Fruit fly (Drosophila melanogaster): Measurements from ENCODE around the gene Synd.
A peak's percentile ranks its signal among the peaks of the same experiment; 100 is the strongest.

Synd gene

dm6 chr3R:20830153-20830695, 2.4 kb upstream of the Synd start, which contains the start of gene Adss (continued):
- peak; percentile 46 for TF ChIP-seq CG6854 (GFP tag; optimal IDR thresholded peaks at IDR 0.05)
- no peak for TF ChIP-seq dsx (GFP tag; optimal IDR thresholded peaks at IDR 0.05; ENCODE audit: poor library complexity, severe bottlenecking)
- no peak for TF ChIP-seq topi (GFP tag; optimal IDR thresholded peaks at IDR 0.05)
- peak; percentile 92 for TF ChIP-seq fkh (GFP tag; optimal IDR thresholded peaks at IDR 0.05)
- TF ChIP-seq Ets21C (GFP tag; optimal IDR thresholded peaks at IDR 0.05) = no peak
- peak; percentile 24; the same call in 1 of the 3 replicates for TF ChIP-seq CG6163 (GFP tag; IDR thresholded peaks at IDR 0.05)
- no peak for TF ChIP-seq pdm3 (GFP tag; optimal IDR thresholded peaks at IDR 0.05)
- peak; percentile 34 for TF ChIP-seq Sox14 (GFP tag; optimal IDR thresholded peaks at IDR 0.05)
- TF ChIP-seq dac (GFP tag; optimal IDR thresholded peaks at IDR 0.05) = no peak
- no peak for TF ChIP-seq CG31627 (GFP tag; optimal IDR thresholded peaks at IDR 0.05)
- no peak for TF ChIP-seq Smox (GFP tag; optimal IDR thresholded peaks at IDR 0.05)
- no peak for TF ChIP-seq CG8632 (GFP tag; optimal IDR thresholded peaks at IDR 0.05)
- TF ChIP-seq CG10631 (GFP tag; optimal IDR thresholded peaks at IDR 0.05) = no peak
- peak; percentile 45; the same call in 1 of the 3 replicates for TF ChIP-seq eg (GFP tag; IDR thresholded peaks at IDR 0.05)
- TF ChIP-seq Gug (GFP tag; IDR thresholded peaks at IDR 0.05) = no peak
- TF ChIP-seq CG3032 (tag; optimal IDR thresholded peaks at IDR 0.05) = no peak
- no peak for TF ChIP-seq Eip93F (GFP tag; optimal IDR thresholded peaks at IDR 0.05)

dm6 chr3R:20830963-20831362, 1.6 kb upstream of the Synd start, which contains the start of gene CG31223:
Gene CG31223 (plus strand): TSS chr3R:20831127.
- no peak for TF ChIP-seq vri (GFP tag; optimal IDR thresholded peaks at IDR 0.05)
- no peak for TF ChIP-seq CG11294 (GFP tag; IDR thresholded peaks at IDR 0.05)
- TF ChIP-seq achi (GFP tag; optimal IDR thresholded peaks at IDR 0.05) = no peak
- TF ChIP-seq CG1621 (tag; optimal IDR thresholded peaks at IDR 0.05) = no peak
- no peak for TF ChIP-seq Eip78C (GFP tag)
- TF ChIP-seq CG11902 (GFP tag; optimal IDR thresholded peaks at IDR 0.05) = no peak
- no peak for TF ChIP-seq Blimp-1 (GFP tag; optimal IDR thresholded peaks at IDR 0.05)
- TF ChIP-seq acj6 (GFP tag; optimal IDR thresholded peaks at IDR 0.05) = no peak
- TF ChIP-seq fd85E (GFP tag; optimal IDR thresholded peaks at IDR 0.05) = no peak
- no peak for TF ChIP-seq Sox14 (GFP tag; optimal IDR thresholded peaks at IDR 0.05)
- TF ChIP-seq CG4318 (GFP tag; optimal IDR thresholded peaks at IDR 0.05) = no peak
- no peak for TF ChIP-seq CG6808 (GFP tag; optimal IDR thresholded peaks at IDR 0.05)
- TF ChIP-seq fkh (GFP tag; optimal IDR thresholded peaks at IDR 0.05) = no peak
- TF ChIP-seq CG16779 (tag; optimal IDR thresholded peaks at IDR 0.05) = no peak

dm6 chr3R:20833664-20834063, 1.1 kb downstream of the Synd start:
- TF ChIP-seq cyc (GFP tag; optimal IDR thresholded peaks at IDR 0.05) (peak; percentile 28), Hr39 (GFP tag; optimal IDR thresholded peaks at IDR 0.05) (peak; percentile 28), CG10631 (GFP tag; optimal IDR thresholded peaks at IDR 0.05) (peak; percentile 18), lz (GFP tag; optimal IDR thresholded peaks at IDR 0.05) (peak; percentile 15), Eip75B (GFP tag; optimal IDR thresholded peaks at IDR 0.05) (peak; percentile 20), Sox15 (GFP tag; optimal IDR thresholded peaks at IDR 0.05) (no peak), Eip93F (GFP tag; optimal IDR thresholded peaks at IDR 0.05) (peak; percentile 55), eg (GFP tag; IDR thresholded peaks at IDR 0.05) (peak; percentile 50; the same call in 1 of the 3 replicates), CG4318 (GFP tag; optimal IDR thresholded peaks at IDR 0.05) (peak; percentile 25), Met (GFP tag; optimal IDR thresholded peaks at IDR 0.05) (peak; percentile 17), Hr38 (GFP tag; optimal IDR thresholded peaks at IDR 0.05) (no peak), Eip78C (GFP tag) (peak; percentile 85), vri (GFP tag; optimal IDR thresholded peaks at IDR 0.05) (no peak), CG6854 (GFP tag; optimal IDR thresholded peaks at IDR 0.05) (no peak), dac (GFP tag; optimal IDR thresholded peaks at IDR 0.05) (no peak), CG6808 (GFP tag; optimal IDR thresholded peaks at IDR 0.05) (no peak), CG10669 (GFP tag; optimal IDR thresholded peaks at IDR 0.05) (peak; percentile 28), Smox (GFP tag; optimal IDR thresholded peaks at IDR 0.05) (peak; percentile 28), svp (GFP tag) (peak; percentile 80), acj6 (GFP tag; optimal IDR thresholded peaks at IDR 0.05) (peak; percentile 20), CG8119 (GFP tag; IDR thresholded peaks at IDR 0.05) (peak; percentile 61; the same call in 2 of the 3 replicates), Blimp-1 (GFP tag; optimal IDR thresholded peaks at IDR 0.05) (no peak), CG6276 (GFP tag; optimal IDR thresholded peaks at IDR 0.05) (peak; percentile 3), CG11902 (GFP tag; optimal IDR thresholded peaks at IDR 0.05) (no peak), CG9139 (GFP tag; optimal IDR thresholded peaks at IDR 0.05) (no peak), CG15336 (GFP tag; IDR thresholded peaks at IDR 0.05) (peak; percentile 64; the same call in 1 of the 2 replicates), Ets21C (GFP tag; optimal IDR thresholded peaks at IDR 0.05) (no peak), Hr4 (GFP tag; optimal IDR thresholded peaks at IDR 0.05) (peak; percentile 59), fd85E (GFP tag; optimal IDR thresholded peaks at IDR 0.05) (no peak), dsx (GFP tag; optimal IDR thresholded peaks at IDR 0.05; ENCODE audit: poor library complexity, severe bottlenecking) (no peak), CG34406 (GFP tag; optimal IDR thresholded peaks at IDR 0.05) (peak; percentile 34), CG1621 (tag; optimal IDR thresholded peaks at IDR 0.05) (no peak), CG3032 (tag; optimal IDR thresholded peaks at IDR 0.05) (no peak), Sox14 (GFP tag; optimal IDR thresholded peaks at IDR 0.05) (peak; percentile 13), Sox102F (GFP tag; optimal IDR thresholded peaks at IDR 0.05) (peak; percentile 56)
